Fruit fly (Drosophila melanogaster) whole organism, embryonic: ENCODE data around the gene CG11178.

ENCODE experiments used
- Asciz ChIP-seq: fragments of 200-800 bp; sonication (Bioruptor generic); optimal IDR thresholded peaks from 2 replicates; lab custom pipeline; 2017; ENCODE audit warnings: missing biosample characterization, mild to moderate bottlenecking, missing genetic modification characterization, missing genetic modification reagents
- Awh ChIP-seq: fragments of 200-800 bp; sonication (Bioruptor generic); IDR thresholded peaks from 2 replicates; pipeline ENCODE4, ENCODE4 v1.3.6; 2022; ENCODE audit warnings: missing biosample characterization, missing genetic modification characterization
- CG1024 ChIP-seq: fragments of 200-800 bp; sonication (Bioruptor generic); IDR thresholded peaks from 2 replicates; pipeline ENCODE4 v1.3.6; 2022; ENCODE audit warnings: missing biosample characterization, missing genetic modification characterization
- CG10267 ChIP-seq: fragments of 200-800 bp; sonication (Bioruptor generic); optimal IDR thresholded peaks from 2 replicates; lab custom pipeline; 2018; ENCODE audit warnings: missing biosample characterization, mild to moderate bottlenecking, missing genetic modification characterization, moderate library complexity
- CG10565 ChIP-seq: fragments of 200-800 bp; sonication (Bioruptor generic); optimal IDR thresholded peaks from 3 replicates; lab custom pipeline; 2016; ENCODE audit warnings: missing biosample characterization, mild to moderate bottlenecking, missing genetic modification characterization
- CG12391 ChIP-seq: fragments of 200-800 bp; sonication (Bioruptor generic); optimal IDR thresholded peaks from 3 replicates; lab custom pipeline; 2018; ENCODE audit warnings: missing biosample characterization, mild to moderate bottlenecking, missing genetic modification characterization, moderate library complexity
- CG14050 ChIP-seq: fragments of 200-800 bp; sonication (Bioruptor generic); IDR thresholded peaks from 3 replicates; pipeline ENCODE4 v1.3.6; 2022; ENCODE audit warnings: missing biosample characterization, missing genetic modification characterization
- CG14441 ChIP-seq: fragments of 200-800 bp; sonication (Bioruptor generic); IDR thresholded peaks from 2 replicates; pipeline ENCODE4 v1.3.6; 2022; ENCODE audit warnings: missing biosample characterization, missing genetic modification characterization
- CG14965 ChIP-seq: fragments of 200-800 bp; sonication (Bioruptor generic); optimal IDR thresholded peaks from 2 replicates; lab custom pipeline; 2016; ENCODE audit warnings: missing biosample characterization, missing genetic modification characterization, borderline replicate concordance
- CG1529 ChIP-seq: fragments of 200-800 bp; sonication (Bioruptor generic); optimal IDR thresholded peaks from 3 replicates; lab custom pipeline; 2018; ENCODE audit warnings: missing biosample characterization, missing genetic modification characterization
- CG15514 ChIP-seq: fragments of 200-800 bp; sonication (Bioruptor generic); optimal IDR thresholded peaks from 3 replicates; lab custom pipeline; 2017; ENCODE audit warnings: missing biosample characterization, missing genetic modification characterization, mild to moderate bottlenecking, moderate library complexity, missing genetic modification reagents
- CG1603 ChIP-seq: fragments of 200-800 bp; sonication (Bioruptor generic); optimal IDR thresholded peaks from 2 replicates; lab custom pipeline; 2019; ENCODE audit warnings: missing biosample characterization, mild to moderate bottlenecking, missing genetic modification characterization, moderate library complexity
- CG16863 ChIP-seq: fragments of 200-800 bp; sonication (Bioruptor generic); optimal IDR thresholded peaks from 3 replicates; lab custom pipeline; 2016; ENCODE audit warnings: missing biosample characterization, missing genetic modification characterization
- CG17186 ChIP-seq: fragments of 200-800 bp; sonication (Bioruptor generic); optimal IDR thresholded peaks from 3 replicates; lab custom pipeline; 2017; ENCODE audit warnings: missing biosample characterization, missing genetic modification reagents, missing genetic modification characterization
- CG17359 ChIP-seq: fragments of 200-800 bp; sonication (Bioruptor generic); optimal IDR thresholded peaks from 3 replicates; lab custom pipeline; 2018; ENCODE audit warnings: missing biosample characterization, mild to moderate bottlenecking, missing genetic modification characterization, moderate library complexity
- CG2202 ChIP-seq: fragments of 200-800 bp; sonication (Bioruptor generic); optimal IDR thresholded peaks from 2 replicates; lab custom pipeline; 2018; ENCODE audit warnings: missing biosample characterization, mild to moderate bottlenecking, missing genetic modification characterization
- CG2875 ChIP-seq: fragments of 200-800 bp; sonication (Bioruptor generic); optimal IDR thresholded peaks from 2 replicates; lab custom pipeline; 2017; ENCODE audit warnings: missing biosample characterization, mild to moderate bottlenecking, missing genetic modification characterization, missing genetic modification reagents
- CG3281 ChIP-seq: fragments of 200-800 bp; sonication (Bioruptor generic); optimal IDR thresholded peaks from 3 replicates; lab custom pipeline; 2017; ENCODE audit warnings: missing biosample characterization, mild to moderate bottlenecking, missing genetic modification characterization
- CG3407 ChIP-seq: fragments of 200-800 bp; sonication (Bioruptor generic); optimal IDR thresholded peaks from 2 replicates; lab custom pipeline; 2018; ENCODE audit warnings: missing biosample characterization, mild to moderate bottlenecking, missing genetic modification characterization
- CG3847 ChIP-seq: fragments of 200-800 bp; sonication (Bioruptor generic); IDR thresholded peaks from 2 replicates; pipeline ENCODE4 v1.3.6; 2022; ENCODE audit warnings: missing biosample characterization, missing genetic modification characterization
- CG3995 ChIP-seq: fragments of 200-800 bp; sonication (Bioruptor generic); optimal IDR thresholded peaks from 3 replicates; lab custom pipeline; 2016; ENCODE audit warnings: missing biosample characterization, missing genetic modification characterization
- CG4282 ChIP-seq: fragments of 200-800 bp; sonication (Bioruptor generic); optimal IDR thresholded peaks from 2 replicates; lab custom pipeline; 2016; ENCODE audit warnings: missing biosample characterization, missing genetic modification characterization
- CG7963 ChIP-seq: fragments of 200-800 bp; sonication (Bioruptor generic); IDR thresholded peaks from 3 replicates; pipeline ENCODE4 v1.3.6; 2022; ENCODE audit warnings: missing biosample characterization, missing genetic modification characterization; ENCODE audit not compliant: partially characterized antibody
- CG9437 ChIP-seq: fragments of 200-800 bp; sonication (Bioruptor generic); optimal IDR thresholded peaks from 2 replicates; lab custom pipeline; 2018; ENCODE audit warnings: missing biosample characterization, mild to moderate bottlenecking, missing genetic modification characterization
- D19A ChIP-seq: fragments of 200-800 bp; optimal IDR thresholded peaks from 3 replicates; lab custom pipeline; 2019; ENCODE audit warnings: missing biosample characterization, mild to moderate bottlenecking, missing genetic modification characterization, moderate library complexity
- Dfd ChIP-seq, 2 experiments: fragments of >200 bp; optimal IDR thresholded peaks; 2 replicates each; lab custom pipeline; 2017; ENCODE audit warnings: missing biosample characterization in 2 of 2, missing genetic modification characterization in 2 of 2
- HmgD ChIP-seq: fragments of 200-800 bp; sonication (Bioruptor generic); optimal IDR thresholded peaks from 3 replicates; lab custom pipeline; 2016; ENCODE audit warnings: missing biosample characterization, missing genetic modification characterization
- Hmx ChIP-seq: fragments of 200-800 bp; sonication (Bioruptor generic); optimal IDR thresholded peaks from 2 replicates; lab custom pipeline; 2016; ENCODE audit warnings: missing biosample characterization, missing genetic modification characterization
- Hr39 ChIP-seq: fragments of >200 bp; optimal IDR thresholded peaks from 2 replicates; lab custom pipeline; 2017
- Max ChIP-seq: fragments of 200-800 bp; sonication (Bioruptor generic); optimal IDR thresholded peaks from 2 replicates; lab custom pipeline; 2016; ENCODE audit warnings: missing biosample characterization, mild to moderate bottlenecking, missing genetic modification characterization
- Oaz ChIP-seq: fragments of 200-800 bp; sonication (Bioruptor generic); IDR thresholded peaks from 2 replicates; pipeline ENCODE4 v1.3.6; 2022; ENCODE audit warnings: missing biosample characterization, missing genetic modification characterization
- Sox100B ChIP-seq: fragments of 200-800 bp; sonication (Bioruptor generic); optimal IDR thresholded peaks from 3 replicates; lab custom pipeline; 2018; ENCODE audit warnings: missing biosample characterization, mild to moderate bottlenecking, missing genetic modification characterization
- Xbp1 ChIP-seq: fragments of 200-800 bp; sonication (Bioruptor generic); optimal IDR thresholded peaks from 3 replicates; lab custom pipeline; 2016; ENCODE audit warnings: missing biosample characterization, mild to moderate bottlenecking, missing genetic modification characterization
- bcd ChIP-seq: fragments of 200-800 bp; sonication (Bioruptor generic); optimal IDR thresholded peaks from 2 replicates; lab custom pipeline; 2017; ENCODE audit warnings: missing biosample characterization, mild to moderate bottlenecking, missing genetic modification characterization
- chif ChIP-seq, 2 experiments: fragments of 200-800 bp; sonication (Bioruptor generic); optimal IDR thresholded peaks; 3 replicates each; lab custom pipeline; 2016; ENCODE audit warnings: missing biosample characterization in 2 of 2, missing genetic modification characterization in 2 of 2
- ci ChIP-seq: fragments of 200-800 bp; sonication (Bioruptor generic); IDR thresholded peaks from 3 replicates; pipeline ENCODE4 v1.3.6; 2022; ENCODE audit warnings: missing biosample characterization, missing genetic modification characterization
- esg ChIP-seq: fragments of 200-800 bp; sonication (Bioruptor generic); conservative IDR thresholded peaks from 2 replicates; pipeline ENCODE4 v1.3.6; 2022; ENCODE audit warnings: missing biosample characterization, missing genetic modification characterization
- grau ChIP-seq: fragments of 200-800 bp; optimal IDR thresholded peaks from 3 replicates; lab custom pipeline; 2019; ENCODE audit warnings: missing biosample characterization, mild to moderate bottlenecking, missing genetic modification characterization, moderate library complexity
- h ChIP-seq: fragments of >200 bp; optimal IDR thresholded peaks from 2 replicates; lab custom pipeline; 2017
- her ChIP-seq: fragments of 200-800 bp; sonication (Bioruptor generic); optimal IDR thresholded peaks from 2 replicates; lab custom pipeline; 2016; ENCODE audit warnings: missing biosample characterization, missing genetic modification characterization
- kah ChIP-seq: fragments of 200-800 bp; sonication (Bioruptor generic); optimal IDR thresholded peaks from 2 replicates; lab custom pipeline; 2018; ENCODE audit warnings: missing biosample characterization, mild to moderate bottlenecking, missing genetic modification characterization
- klu ChIP-seq: fragments of 200-800 bp; sonication (Bioruptor generic); IDR thresholded peaks from 2 replicates; pipeline ENCODE4 v1.3.6; 2022; ENCODE audit warnings: missing biosample characterization, missing genetic modification characterization
- knrl ChIP-seq: fragments of 200-800 bp; sonication (Bioruptor generic); IDR thresholded peaks from 3 replicates; pipeline ENCODE4 v1.3.6; 2022; ENCODE audit warnings: missing biosample characterization, missing genetic modification characterization; ENCODE audit not compliant: partially characterized antibody
- lab ChIP-seq: fragments of 200-800 bp; sonication (Bioruptor generic); optimal IDR thresholded peaks from 3 replicates; lab custom pipeline; 2017; ENCODE audit warnings: missing biosample characterization, missing genetic modification characterization, mild to moderate bottlenecking, moderate library complexity, missing genetic modification reagents
- lilli ChIP-seq: fragments of 200-800 bp; sonication (Bioruptor generic); optimal IDR thresholded peaks from 3 replicates; lab custom pipeline; 2016; ENCODE audit warnings: missing biosample characterization, missing genetic modification characterization
- mirr ChIP-seq: fragments of 200-800 bp; sonication (Bioruptor generic); optimal IDR thresholded peaks from 3 replicates; lab custom pipeline; 2018; ENCODE audit warnings: missing biosample characterization, mild to moderate bottlenecking, missing genetic modification characterization
- mld ChIP-seq: fragments of 200-800 bp; sonication (Bioruptor generic); IDR thresholded peaks from 3 replicates; pipeline ENCODE4 v1.3.6; 2022; ENCODE audit warnings: missing biosample characterization, missing genetic modification characterization; ENCODE audit not compliant: partially characterized antibody
- pb ChIP-seq: fragments of 200-800 bp; sonication (Bioruptor generic); optimal IDR thresholded peaks from 3 replicates; lab custom pipeline; 2016; ENCODE audit warnings: missing biosample characterization, missing genetic modification characterization
- psq ChIP-seq: fragments of 200-800 bp; sonication (Bioruptor generic); optimal IDR thresholded peaks from 2 replicates; lab custom pipeline; 2017; ENCODE audit warnings: missing biosample characterization, missing genetic modification characterization
- seq ChIP-seq: fragments of 200-800 bp; sonication (Bioruptor generic); IDR thresholded peaks from 2 replicates; pipeline ENCODE4 v1.3.6; 2022; ENCODE audit warnings: missing biosample characterization, missing genetic modification characterization
- tll ChIP-seq, 2 experiments: fragments of 200-800 bp in 1 of 2; fragments of >200 bp in 1 of 2; sonication (Bioruptor generic) in 1 of 2; optimal IDR thresholded peaks; 2 replicates each; lab custom pipeline; 2017 to 2019; ENCODE audit warnings: missing biosample characterization in 2 of 2, missing genetic modification characterization in 2 of 2, mild to moderate bottlenecking in 1 of 2, moderate library complexity in 1 of 2
- z ChIP-seq: fragments of 200-800 bp; sonication (Bioruptor generic); IDR thresholded peaks from 3 replicates; pipeline ENCODE4 v1.3.6; 2022; ENCODE audit warnings: missing biosample characterization, missing genetic modification characterization
- zf30C ChIP-seq: fragments of 200-800 bp; sonication (Bioruptor generic); optimal IDR thresholded peaks from 3 replicates; lab custom pipeline; 2018; ENCODE audit warnings: missing biosample characterization, mild to moderate bottlenecking, missing genetic modification characterization

CG11178 gene

DNA sequence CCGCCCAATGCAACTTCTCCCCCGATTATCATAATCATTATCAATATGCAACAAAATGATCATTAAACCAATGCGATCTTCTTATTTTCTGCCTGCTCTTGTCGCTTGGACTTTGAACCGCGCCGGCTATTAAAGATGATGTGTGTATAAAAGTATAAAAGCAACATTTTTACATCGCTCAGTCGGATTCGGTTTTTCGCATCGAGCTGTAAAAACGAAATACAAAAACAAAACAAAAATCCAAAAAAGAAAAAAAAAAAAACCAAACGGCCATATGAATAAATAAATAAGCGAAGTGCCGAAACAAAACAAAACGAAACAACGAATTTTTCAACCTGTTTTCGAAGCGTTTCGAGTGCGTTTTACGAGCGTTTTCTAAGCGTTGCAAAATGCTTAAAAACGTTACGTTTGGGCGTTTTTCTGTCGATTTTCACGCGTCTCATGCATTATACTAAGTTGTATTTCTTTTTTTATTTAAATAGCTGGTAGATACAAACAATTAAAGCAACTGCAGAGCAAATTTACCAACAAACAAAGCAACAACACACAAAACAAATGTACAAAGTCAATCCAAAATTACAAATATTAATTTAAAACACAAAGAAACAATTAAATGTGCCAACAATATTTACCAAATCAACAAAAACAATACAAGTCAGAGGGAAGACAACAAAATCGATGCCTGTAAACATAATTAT, 39.4 kb downstream of the CG11178 start (continued):
- TF ChIP-seq Xbp1 (no peak), ci (no peak), Awh (GFP tag; lab: Robert Waterston, UW) (no peak), CG15514 (GFP tag; lab: Kevin White, UChicago) (peak; percentile 33), zf30C (GFP tag; lab: Kevin White, UChicago) (no peak), CG3281 (GFP tag; lab: Kevin White, UChicago) (no peak), CG17359 (tag; lab: Kevin White, UChicago) (peak; percentile 63), tll (GFP tag; optimal IDR thresholded peaks at IDR 0.05; lab: Kevin White, UChicago) (no peak), Hr39 (lab: Kevin White, UChicago) (no peak), kah (no peak), chif (GFP tag; optimal IDR thresholded peaks at IDR 0.05; lab: Kevin White, UChicago) (no peak), pb (GFP tag; lab: Kevin White, UChicago) (no peak), CG1024 (GFP tag; lab: Robert Waterston, UW) (no peak), h (lab: Kevin White, UChicago) (no peak), HmgD (GFP tag; lab: Kevin White, UChicago) (no peak), Hmx (GFP tag; lab: Kevin White, UChicago) (no peak), esg (GFP tag; lab: Robert Waterston, UW) (no peak), CG3407 (peak; percentile 53), CG14965 (GFP tag; lab: Kevin White, UChicago) (no peak), CG3847 (GFP tag; lab: Robert Waterston, UW) (no peak), CG2875 (GFP tag; lab: Kevin White, UChicago) (peak; percentile 69), lab (GFP tag; lab: Kevin White, UChicago) (peak; percentile 51), CG1529 (GFP tag; lab: Kevin White, UChicago) (peak; percentile 25), CG2202 (peak; percentile 38), Asciz (GFP tag; lab: Kevin White, UChicago) (peak; percentile 78), z (GFP tag; lab: Robert Waterston, UW) (no peak), CG10565 (no peak), Oaz (GFP tag; lab: Robert Waterston, UW) (no peak), Dfd (GFP tag; optimal IDR thresholded peaks at IDR 0.05; lab: Kevin White, UChicago) (no peak), psq (no peak), CG9437 (GFP tag; lab: Kevin White, UChicago) (no peak), CG16863 (GFP tag; lab: Kevin White, UChicago) (no peak), CG14441 (no peak), CG7963 (no peak), grau (tag; lab: Kevin White, UChicago) (peak; percentile 23), mld (GFP tag; lab: Robert Waterston, UW) (no peak), CG4282 (GFP tag; lab: Kevin White, UChicago) (no peak), bcd (GFP tag; lab: Kevin White, UChicago) (no peak)

DNA sequence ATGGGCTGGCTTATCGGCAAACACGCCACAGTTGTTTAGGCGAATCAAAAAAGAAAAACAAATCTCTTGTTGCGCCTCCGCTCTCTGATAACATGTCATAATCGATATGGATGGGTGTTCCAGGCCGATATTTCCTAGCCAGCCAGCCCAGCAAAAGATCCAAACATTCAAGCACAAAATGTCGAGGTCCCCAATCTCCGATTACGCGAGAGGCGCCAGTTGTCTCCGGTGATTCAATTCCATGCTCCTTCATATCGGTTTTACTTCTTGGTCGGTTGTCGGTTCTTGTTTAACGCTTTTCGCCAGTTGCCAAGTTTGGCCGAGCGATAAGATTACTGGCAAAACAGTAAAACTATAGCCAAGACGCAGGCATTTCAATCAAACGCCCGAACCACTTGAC, 40.7 kb downstream of the CG11178 start:
- TF ChIP-seq klu (GFP tag; lab: Robert Waterston, UW), result no peak
- TF ChIP-seq Sox100B (GFP tag; lab: Kevin White, UChicago), result no peak
- TF ChIP-seq CG17186 (GFP tag; lab: Kevin White, UChicago), result no peak
- no peak for TF ChIP-seq seq (GFP tag; lab: Robert Waterston, UW)
- peak; percentile 42 for TF ChIP-seq mirr (GFP tag; lab: Kevin White, UChicago)
- no peak for TF ChIP-seq lilli (GFP tag; lab: Kevin White, UChicago)
- no peak for TF ChIP-seq CG1603 (tag; lab: Kevin White, UChicago)
- no peak for TF ChIP-seq Max (GFP tag; lab: Kevin White, UChicago)
- no peak for TF ChIP-seq knrl
- TF ChIP-seq D19A, result no peak
- no peak for TF ChIP-seq her
- no peak for TF ChIP-seq CG14050 (GFP tag; lab: Robert Waterston, UW)
- no peak for TF ChIP-seq CG10267
- TF ChIP-seq CG12391 (tag; lab: Kevin White, UChicago), result no peak
- no peak for TF ChIP-seq CG3995 (GFP tag; lab: Kevin White, UChicago)
